Worm (Caenorhabditis elegans): Measurements from ENCODE around the gene Y51H7C.8.

DNA sequence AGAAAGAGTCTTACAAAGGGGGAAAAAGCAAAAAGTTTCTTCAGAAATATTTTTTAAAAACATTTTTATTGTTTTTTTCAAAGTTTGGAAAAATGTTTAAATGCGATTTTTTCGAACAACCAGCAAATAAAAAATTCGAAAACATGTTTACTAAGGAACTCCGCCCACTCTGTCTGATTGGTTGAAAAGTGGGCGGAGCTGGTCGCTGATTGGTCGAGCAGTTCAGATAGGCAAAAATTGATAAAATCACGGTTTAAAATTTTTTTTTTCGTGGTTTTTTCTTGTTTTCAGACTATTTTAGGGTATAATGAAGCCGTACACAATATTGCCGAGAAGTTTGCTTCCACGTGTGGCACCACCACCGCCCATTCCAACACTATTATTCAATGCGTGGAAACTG is 29.4 kb upstream of the Y51H7C.8 start:
- TF ChIP-seq ceh-82 (tag; optimal IDR thresholded peaks at IDR 0.05) (no peak), nhr-76 (tag; optimal IDR thresholded peaks at IDR 0.05) (no peak), nfya-1 (tag; optimal IDR thresholded peaks at IDR 0.05; ENCODE audit: insufficient read depth) (peak; percentile 51), nhr-77 (tag; optimal IDR thresholded peaks at IDR 0.05) (no peak), skn-1 (tag; optimal IDR thresholded peaks at IDR 0.05) (no peak), fos-1 (tag; optimal IDR thresholded peaks at IDR 0.05) (no peak), ZK546.5 (tag; optimal IDR thresholded peaks at IDR 0.05) (no peak), zag-1 (tag; optimal IDR thresholded peaks at IDR 0.05) (no peak), nhr-25 (tag; optimal IDR thresholded peaks at IDR 0.05) (no peak), lin-39 (tag; optimal IDR thresholded peaks at IDR 0.05) (no peak), ama-1 (optimal IDR thresholded peaks at IDR 0.05) (no peak)
